Worm (Caenorhabditis elegans): ENCODE data around the gene pmp-1.

The pmp-1 gene

DNA sequence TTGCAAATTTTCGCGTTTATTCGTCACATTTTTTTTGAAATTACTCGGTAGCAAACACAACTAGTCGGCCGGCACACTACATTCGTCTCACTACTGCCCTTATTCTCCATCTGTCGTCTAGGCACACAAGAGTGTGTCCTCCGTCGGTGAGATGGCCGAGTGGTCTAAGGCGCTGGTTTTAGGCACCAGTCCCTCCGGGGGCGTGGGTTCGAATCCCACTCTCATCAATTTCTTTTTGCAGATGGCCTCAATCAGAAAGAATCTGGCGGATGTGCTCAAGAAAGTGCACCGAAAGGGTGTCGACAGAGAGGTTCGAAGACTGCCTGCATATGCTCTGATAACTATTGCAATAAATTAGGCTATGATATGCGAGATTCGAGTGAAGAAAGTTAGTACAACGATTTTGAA, 30.5 kb downstream of the pmp-1 start (continued):
- no peak for TF ChIP-seq daf-8 (GFP tag; IDR thresholded peaks at IDR 0.05)
- TF ChIP-seq nhr-76 (tag; optimal IDR thresholded peaks at IDR 0.05): no peak
- peak; percentile 17 for TF ChIP-seq fkh-10 (GFP tag; optimal IDR thresholded peaks at IDR 0.05)
- TF ChIP-seq snpc-1.2 (GFP tag; IDR thresholded peaks at IDR 0.05): peak; percentile 73
- TF ChIP-seq unc-62 (GFP tag; optimal IDR thresholded peaks at IDR 0.05 in 1 of 2): peak in 1 of 2 experiments; percentile 1
- TF ChIP-seq unc-62 (tag; optimal IDR thresholded peaks at IDR 0.05): no peak
- no peak for TF ChIP-seq daf-19 (GFP tag; conservative IDR thresholded peaks at IDR 0.05)
- peak; percentile 78 for TF ChIP-seq mes-2 (tag; optimal IDR thresholded peaks at IDR 0.05; ENCODE audit: poor library complexity, severe bottlenecking)
- TF ChIP-seq rbr-2 (tag; optimal IDR thresholded peaks at IDR 0.05): peak; percentile 80
- TF ChIP-seq F44E2.7 (GFP tag; IDR thresholded peaks at IDR 0.05): peak; percentile 82; the same call in 1 of the 2 replicates
- no peak for TF ChIP-seq T20F7.1 (GFP tag; optimal IDR thresholded peaks at IDR 0.05)
- TF ChIP-seq hmg-1.1 (GFP tag; IDR thresholded peaks at IDR 0.05): peak; percentile 89
- peak; percentile 65; the same call in 1 of the 2 replicates for TF ChIP-seq mdt-29 (GFP tag; IDR thresholded peaks at IDR 0.05)
- peak; percentile 5 for TF ChIP-seq ztf-7 (tag; optimal IDR thresholded peaks at IDR 0.05)
- peak; percentile 69 for TF ChIP-seq pha-4 (GFP tag; IDR thresholded peaks at IDR 0.05)
- no peak for TF ChIP-seq pha-4 (tag; optimal IDR thresholded peaks at IDR 0.05)
- TF ChIP-seq Y5F2A.4 (GFP tag; optimal IDR thresholded peaks at IDR 0.05): peak; percentile 14
- TF ChIP-seq nhr-25 (tag; optimal IDR thresholded peaks at IDR 0.05; ENCODE audit: borderline replicate concordance, insufficient read depth): peak; percentile 75
- TF ChIP-seq ceh-82 (tag; optimal IDR thresholded peaks at IDR 0.05): no peak
- TF ChIP-seq pqm-1 (tag; optimal IDR thresholded peaks at IDR 0.05): no peak
- TF ChIP-seq F37D6.2 (tag; optimal IDR thresholded peaks at IDR 0.05): peak; percentile 39
- TF ChIP-seq aha-1 (tag): peak; percentile 91
- TF ChIP-seq saeg-2 (GFP tag; IDR thresholded peaks at IDR 0.05): 0 out of 2 replicates have a peak, but pooled peaks have one; percentile 28
- no peak for TF ChIP-seq lin-39 (tag; optimal IDR thresholded peaks at IDR 0.05)
- TF ChIP-seq lin-15B (tag; optimal IDR thresholded peaks at IDR 0.05): no peak
- peak; percentile 59; the same call in 1 of the 2 replicates for TF ChIP-seq lin-29 (GFP tag; IDR thresholded peaks at IDR 0.05)
- TF ChIP-seq set-16 (GFP tag; IDR thresholded peaks at IDR 0.05): peak; percentile 65
- no peak for TF ChIP-seq fos-1 (tag; optimal IDR thresholded peaks at IDR 0.05)
- no peak for TF ChIP-seq zfp-2 (tag; optimal IDR thresholded peaks at IDR 0.05)
- peak; percentile 16 for TF ChIP-seq nhr-6 (tag; optimal IDR thresholded peaks at IDR 0.05)
- TF ChIP-seq spr-3 (GFP tag; optimal IDR thresholded peaks at IDR 0.05): peak; percentile 52
- peak; percentile 59 for TF ChIP-seq dve-1 (tag; optimal IDR thresholded peaks at IDR 0.05; ENCODE audit: insufficient read depth)
- no peak for TF ChIP-seq cey-2 (tag; optimal IDR thresholded peaks at IDR 0.05; ENCODE audit: borderline replicate concordance, insufficient read depth)
- TF ChIP-seq hlh-11 (tag; optimal IDR thresholded peaks at IDR 0.05): peak; percentile 71
- peak; percentile 64 for TF ChIP-seq mxl-3 (GFP tag; optimal IDR thresholded peaks at IDR 0.05)
- TF ChIP-seq madf-9 (GFP tag; conservative IDR thresholded peaks at IDR 0.05): peak; percentile 70
- TF ChIP-seq R02D3.7 (tag; optimal IDR thresholded peaks at IDR 0.05): no peak
- no peak for TF ChIP-seq daf-12 (tag; optimal IDR thresholded peaks at IDR 0.05)
- TF ChIP-seq F26F4.8 (GFP tag; conservative IDR thresholded peaks at IDR 0.05): peak; percentile 56; the same call in 1 of the 2 replicates
- peak; percentile 66; the same call in 1 of the 2 replicates for TF ChIP-seq ZK337.2 (GFP tag; IDR thresholded peaks at IDR 0.05)
- no peak for TF ChIP-seq F10B5.3 (tag; optimal IDR thresholded peaks at IDR 0.05)
- TF ChIP-seq tag-97 (GFP tag; IDR thresholded peaks at IDR 0.05): no peak
- no peak for TF ChIP-seq attf-4 (tag; optimal IDR thresholded peaks at IDR 0.05)
- 0 out of 2 replicates have a peak, but pooled peaks have one; percentile 4 for TF ChIP-seq mxl-2 (GFP tag; conservative IDR thresholded peaks at IDR 0.05)
- peak; percentile 6 for TF ChIP-seq lin-13 (GFP tag; optimal IDR thresholded peaks at IDR 0.05)
- TF ChIP-seq hif-1 (tag; optimal IDR thresholded peaks at IDR 0.05): peak; percentile 19 to 58
- TF ChIP-seq mep-1 (tag; optimal IDR thresholded peaks at IDR 0.05): peak; percentile 80
- TF ChIP-seq dmd-8 (GFP tag; IDR thresholded peaks at IDR 0.05): peak; percentile 81
- TF ChIP-seq F49E8.2 (tag; optimal IDR thresholded peaks at IDR 0.05; ENCODE audit: borderline replicate concordance): peak; percentile 38
- TF ChIP-seq ceh-44 (GFP tag; IDR thresholded peaks at IDR 0.05): no peak
- TF ChIP-seq hlh-30 (tag; optimal IDR thresholded peaks at IDR 0.05; ENCODE audit: insufficient read depth): peak; percentile 34

All from whole organism, L4 larva.